Worm (Caenorhabditis elegans) whole organism, mixed stage, embryonic: ENCODE results near the gene ceh-53.

Experiments used
- M03D4.4 ChIP-seq: sonication (generic microtip); optimal IDR thresholded peaks from 2 replicates; lab custom pipeline; 2017; ENCODE audit warnings: mild to moderate bottlenecking, missing genetic modification characterization, missing compliant biosample characterization
- bed-3 ChIP-seq: fragments of 200-800 bp; sonication (Bioruptor generic); optimal IDR thresholded peaks from 3 replicates; lab custom pipeline; 2018; ENCODE audit warnings: mild to moderate bottlenecking, missing genetic modification characterization, moderate library complexity, missing compliant biosample characterization
- blmp-1 ChIP-seq: fragments of 150-350 bp; optimal IDR thresholded peaks from 2 replicates; lab custom pipeline; 2014; ENCODE audit warnings: missing biosample characterization, missing genetic modification characterization
- ceh-39 ChIP-seq: fragments of 150-350 bp; optimal IDR thresholded peaks from 2 replicates; lab custom pipeline; 2014; ENCODE audit warnings: missing biosample characterization, missing genetic modification characterization
- ceh-43 ChIP-seq: fragments of 200-800 bp; sonication (Bioruptor generic); optimal IDR thresholded peaks from 2 replicates; lab custom pipeline; 2018; ENCODE audit warnings: mild to moderate bottlenecking, missing genetic modification characterization, moderate library complexity, missing compliant biosample characterization
- ceh-83 ChIP-seq: fragments of 200-800 bp; sonication (Bioruptor generic); optimal IDR thresholded peaks from 2 replicates; lab custom pipeline; 2018; ENCODE audit warnings: mild to moderate bottlenecking, missing genetic modification characterization, missing compliant biosample characterization
- ces-1 ChIP-seq: fragments of 150-350 bp; optimal IDR thresholded peaks from 2 replicates; lab custom pipeline; 2014; ENCODE audit warnings: missing biosample characterization, missing genetic modification reagents, missing genetic modification characterization
- cnd-1 ChIP-seq: fragments of 200-800 bp; sonication (Bioruptor generic); optimal IDR thresholded peaks from 2 replicates; lab custom pipeline; 2018; ENCODE audit warnings: mild to moderate bottlenecking, missing genetic modification characterization, missing compliant biosample characterization
- drap-1 ChIP-seq: fragments of 200-800 bp; sonication (Bioruptor generic); optimal IDR thresholded peaks from 3 replicates; lab custom pipeline; 2018; ENCODE audit warnings: mild to moderate bottlenecking, missing genetic modification characterization, missing compliant biosample characterization
- elt-1 ChIP-seq: sonication (generic microtip); optimal IDR thresholded peaks from 2 replicates; lab custom pipeline; 2017; ENCODE audit warnings: missing genetic modification characterization, mild to moderate bottlenecking, missing compliant biosample characterization, antibody characterized with exemption, moderate library complexity, borderline replicate concordance; ENCODE audit not compliant: insufficient read depth
- elt-3 ChIP-seq: fragments of 150-350 bp; optimal IDR thresholded peaks from 2 replicates; lab custom pipeline; 2014; ENCODE audit warnings: missing biosample characterization, missing genetic modification characterization
- flh-1 ChIP-seq: fragments of 200-800 bp; sonication (Bioruptor generic); optimal IDR thresholded peaks from 2 replicates; lab custom pipeline; 2018; ENCODE audit warnings: mild to moderate bottlenecking, missing genetic modification characterization, moderate library complexity, missing compliant biosample characterization
- ham-2 ChIP-seq: fragments of 200-800 bp; sonication (Bioruptor generic); optimal IDR thresholded peaks from 2 replicates; lab custom pipeline; 2018; ENCODE audit warnings: mild to moderate bottlenecking, missing genetic modification characterization, missing compliant biosample characterization
- hlh-1 ChIP-seq: fragments of 150-350 bp; optimal IDR thresholded peaks from 2 replicates; lab custom pipeline; 2014; ENCODE audit warnings: missing biosample characterization, missing genetic modification reagents, missing genetic modification characterization
- lin-13 ChIP-seq: fragments of 150-350 bp; optimal IDR thresholded peaks from 2 replicates; lab custom pipeline; 2014; ENCODE audit warnings: missing biosample characterization, missing genetic modification characterization
- lin-32 ChIP-seq: fragments of 200-800 bp; sonication (Bioruptor generic); optimal IDR thresholded peaks from 2 replicates; lab custom pipeline; 2018; ENCODE audit warnings: mild to moderate bottlenecking, missing genetic modification characterization, missing compliant biosample characterization
- lsy-2 ChIP-seq: fragments of 150-350 bp; optimal IDR thresholded peaks from 2 replicates; lab custom pipeline; 2014; ENCODE audit warnings: missing biosample characterization, missing genetic modification characterization
- mab-5 ChIP-seq: fragments of 150-350 bp; optimal IDR thresholded peaks from 2 replicates; lab custom pipeline; 2014; ENCODE audit warnings: missing biosample characterization, missing genetic modification characterization
- mep-1 ChIP-seq: fragments of 150-350 bp; optimal IDR thresholded peaks from 2 replicates; lab custom pipeline; 2017; ENCODE audit warnings: missing biosample characterization, missing genetic modification reagents, missing genetic modification characterization, inconsistent platforms
- mls-2 ChIP-seq: sonication (generic microtip); optimal IDR thresholded peaks from 2 replicates; lab custom pipeline; 2016; ENCODE audit warnings: mild to moderate bottlenecking, missing genetic modification characterization, moderate library complexity, missing compliant biosample characterization
- nhr-12 ChIP-seq: fragments of 150-350 bp; optimal IDR thresholded peaks from 2 replicates; lab custom pipeline; 2014; ENCODE audit warnings: missing biosample characterization, missing genetic modification characterization
- nhr-2 ChIP-seq: fragments of 150-350 bp; optimal IDR thresholded peaks from 2 replicates; lab custom pipeline; 2014; ENCODE audit warnings: missing biosample characterization, missing genetic modification characterization
- nhr-237 ChIP-seq: fragments of 150-350 bp; optimal IDR thresholded peaks from 2 replicates; lab custom pipeline; 2014; ENCODE audit warnings: missing biosample characterization, missing genetic modification characterization
- nhr-28 ChIP-seq: fragments of 150-350 bp; optimal IDR thresholded peaks from 2 replicates; lab custom pipeline; 2014; ENCODE audit warnings: missing biosample characterization, missing genetic modification characterization
- nhr-76 ChIP-seq: sonication (generic microtip); optimal IDR thresholded peaks from 2 replicates; lab custom pipeline; 2017; ENCODE audit warnings: missing biosample characterization, missing genetic modification characterization
- pha-4 ChIP-seq: fragments of 150-350 bp; optimal IDR thresholded peaks from 2 replicates; lab custom pipeline; 2018; ENCODE audit warnings: missing biosample characterization, missing genetic modification reagents, missing genetic modification characterization
- sem-2 ChIP-seq: fragments of 200-800 bp; sonication (Bioruptor generic); optimal IDR thresholded peaks from 2 replicates; lab custom pipeline; 2018; ENCODE audit warnings: mild to moderate bottlenecking, missing genetic modification characterization, missing compliant biosample characterization
- snpc-4 ChIP-seq: fragments of 150-350 bp; optimal IDR thresholded peaks from 2 replicates; lab custom pipeline; 2014; ENCODE audit warnings: missing biosample characterization, missing genetic modification characterization
- sptf-1 ChIP-seq: sonication (generic microtip); optimal IDR thresholded peaks from 2 replicates; lab custom pipeline; 2017; ENCODE audit warnings: mild to moderate bottlenecking, missing genetic modification characterization, moderate library complexity, missing compliant biosample characterization
- tbx-8 ChIP-seq: fragments of 200-800 bp; sonication (Bioruptor generic); optimal IDR thresholded peaks from 2 replicates; lab custom pipeline; 2018; ENCODE audit warnings: mild to moderate bottlenecking, missing genetic modification characterization, moderate library complexity, missing compliant biosample characterization
- unc-120 ChIP-seq: sonication (generic microtip); optimal IDR thresholded peaks from 2 replicates; lab custom pipeline; 2017; ENCODE audit warnings: missing genetic modification characterization, missing compliant biosample characterization; ENCODE audit not compliant: poor library complexity, severe bottlenecking
- unc-39 ChIP-seq: fragments of 150-350 bp; optimal IDR thresholded peaks from 2 replicates; lab custom pipeline; 2014; ENCODE audit warnings: missing biosample characterization, missing genetic modification characterization
- unc-62 ChIP-seq: fragments of 150-350 bp; optimal IDR thresholded peaks from 2 replicates; lab custom pipeline; 2014; ENCODE audit warnings: missing biosample characterization, missing genetic modification reagents, missing genetic modification characterization
- zip-8 ChIP-seq: fragments of 150-350 bp; optimal IDR thresholded peaks from 2 replicates; lab custom pipeline; 2014; ENCODE audit warnings: missing biosample characterization, missing genetic modification characterization
- ztf-11 ChIP-seq: fragments of 150-350 bp; optimal IDR thresholded peaks from 2 replicates; lab custom pipeline; 2014; ENCODE audit warnings: missing biosample characterization, missing genetic modification characterization

ceh-53 gene

DNA sequence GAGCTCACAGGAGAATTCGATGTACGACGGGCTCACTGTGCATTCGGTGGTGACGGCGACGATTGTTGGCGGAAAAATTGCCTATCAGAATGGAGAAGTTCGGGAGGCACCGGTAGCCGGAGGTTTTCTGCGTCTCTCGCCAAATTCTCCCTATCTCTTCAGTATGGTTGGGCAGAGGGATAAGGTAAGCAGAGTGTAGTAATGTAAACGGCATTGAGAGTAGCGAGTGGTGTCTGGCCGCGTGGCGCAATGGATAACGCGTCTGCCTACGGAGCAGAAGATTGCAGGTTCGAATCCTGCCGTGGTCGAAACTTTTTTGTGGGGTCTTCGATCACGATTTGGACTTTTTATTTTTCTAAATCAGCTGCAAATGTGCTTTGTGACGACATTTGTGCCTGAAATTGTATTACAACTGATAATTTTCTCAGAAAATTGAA is 26.6 kb downstream of the ceh-53 start:
- TF ChIP-seq sem-2 (peak; percentile 82), snpc-4 (no peak), blmp-1 (tag; lab: Kevin White, UChicago) (no peak), ztf-11 (tag; lab: Kevin White, UChicago) (no peak), ceh-83 (GFP tag; lab: Kevin White, UChicago) (peak; percentile 83), bed-3 (GFP tag; lab: Kevin White, UChicago) (peak; percentile 57), zip-8 (no peak), nhr-2 (tag; lab: Kevin White, UChicago) (no peak), lin-13 (tag; lab: Kevin White, UChicago) (no peak), mab-5 (tag; lab: Kevin White, UChicago) (no peak), unc-120 (peak; percentile 74), nhr-28 (tag; lab: Kevin White, UChicago) (peak; percentile 5), ces-1 (GFP tag; lab: Kevin White, UChicago) (no peak), hlh-1 (no peak), ceh-39 (tag; lab: Kevin White, UChicago) (no peak), unc-39 (peak; percentile 26), nhr-76 (tag; lab: Kevin White, UChicago) (no peak), unc-62 (peak; percentile 17), M03D4.4 (peak; percentile 89), sptf-1 (tag; lab: Kevin White, UChicago) (peak; percentile 90), nhr-12 (tag; lab: Kevin White, UChicago) (no peak), lsy-2 (tag; lab: Kevin White, UChicago) (no peak), mls-2 (tag; lab: Kevin White, UChicago) (peak; percentile 88), tbx-8 (GFP tag; lab: Kevin White, UChicago) (peak; percentile 54), flh-1 (GFP tag; lab: Kevin White, UChicago) (peak; percentile 54), cnd-1 (tag; lab: Kevin White, UChicago) (peak; percentile 83), lin-32 (GFP tag; lab: Kevin White, UChicago) (peak; percentile 53), drap-1 (peak; percentile 88), ham-2 (GFP tag; lab: Kevin White, UChicago) (peak; percentile 67), ceh-43 (GFP tag; lab: Kevin White, UChicago) (peak; percentile 75), pha-4 (no peak), elt-3 (tag; lab: Kevin White, UChicago) (no peak), nhr-237 (tag; lab: Kevin White, UChicago) (no peak), mep-1 (tag; lab: Kevin White, UChicago) (no peak), elt-1 (tag; lab: Kevin White, UChicago) (no peak)

DNA sequence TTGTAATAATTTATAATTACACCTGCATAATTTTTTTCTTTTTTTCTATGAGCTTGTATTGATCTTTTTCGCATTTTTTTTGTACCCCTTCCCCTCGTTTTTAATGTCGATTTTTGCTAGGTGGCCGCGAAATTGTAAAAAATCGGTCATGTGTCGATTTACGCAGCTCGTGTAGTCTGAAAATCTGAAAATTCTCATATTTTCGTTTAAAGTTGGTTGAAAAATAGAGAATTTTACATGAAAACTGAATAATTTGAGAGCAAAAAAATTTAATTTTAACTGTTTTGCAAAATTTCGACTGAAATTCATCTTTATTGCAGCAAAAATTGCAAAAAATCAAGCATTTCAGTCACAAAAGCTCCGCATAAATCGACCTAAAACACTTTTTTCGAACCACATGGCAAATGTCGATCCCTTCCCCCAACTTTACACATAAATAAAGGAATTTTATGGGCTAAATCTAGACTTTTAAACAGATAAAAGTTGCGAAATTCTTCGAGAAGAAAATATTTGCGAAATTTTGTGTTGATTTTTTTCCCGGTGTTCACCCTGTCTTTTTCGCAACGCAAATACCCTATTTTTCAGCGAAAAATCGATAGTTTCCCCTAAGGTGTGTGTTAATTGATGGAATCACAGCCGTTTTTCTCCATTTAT is 28.3 kb downstream of the ceh-53 start:
- TF ChIP-seq cnd-1 (tag; lab: Kevin White, UChicago) (no peak), nhr-2 (tag; lab: Kevin White, UChicago) (no peak), ceh-43 (GFP tag; lab: Kevin White, UChicago) (no peak), elt-1 (tag; lab: Kevin White, UChicago) (no peak), lin-32 (GFP tag; lab: Kevin White, UChicago) (no peak), nhr-76 (tag; lab: Kevin White, UChicago) (no peak), ceh-39 (tag; lab: Kevin White, UChicago) (no peak), mab-5 (tag; lab: Kevin White, UChicago) (no peak), sem-2 (no peak), ces-1 (GFP tag; lab: Kevin White, UChicago) (no peak), flh-1 (GFP tag; lab: Kevin White, UChicago) (no peak), drap-1 (no peak), mls-2 (tag; lab: Kevin White, UChicago) (no peak), pha-4 (no peak), M03D4.4 (no peak), unc-120 (no peak), ceh-83 (GFP tag; lab: Kevin White, UChicago) (no peak), lin-13 (tag; lab: Kevin White, UChicago) (no peak), nhr-12 (tag; lab: Kevin White, UChicago) (no peak), sptf-1 (tag; lab: Kevin White, UChicago) (no peak)
